Worm (Caenorhabditis elegans) whole organism, mixed stage, embryonic: ENCODE measurements around the gene prp-6.
"Not testable (repeated sequence)": the region's sequence is repeated elsewhere in the genome, so short reads cannot be mapped to it uniquely, and the experiment has no call there.

Experiments
- M03D4.4 ChIP-seq: sonication (generic microtip); optimal IDR thresholded peaks from 2 replicates; lab custom pipeline; 2017; ENCODE audit warnings: mild to moderate bottlenecking, missing genetic modification characterization, missing compliant biosample characterization
- bed-3 ChIP-seq: fragments of 200-800 bp; sonication (Bioruptor generic); optimal IDR thresholded peaks from 3 replicates; lab custom pipeline; 2018; ENCODE audit warnings: mild to moderate bottlenecking, missing genetic modification characterization, moderate library complexity, missing compliant biosample characterization
- blmp-1 ChIP-seq: fragments of 150-350 bp; optimal IDR thresholded peaks from 2 replicates; lab custom pipeline; 2014; ENCODE audit warnings: missing biosample characterization, missing genetic modification characterization
- ceh-39 ChIP-seq: fragments of 150-350 bp; optimal IDR thresholded peaks from 2 replicates; lab custom pipeline; 2014; ENCODE audit warnings: missing biosample characterization, missing genetic modification characterization
- ceh-43 ChIP-seq: fragments of 200-800 bp; sonication (Bioruptor generic); optimal IDR thresholded peaks from 2 replicates; lab custom pipeline; 2018; ENCODE audit warnings: mild to moderate bottlenecking, missing genetic modification characterization, moderate library complexity, missing compliant biosample characterization
- ceh-83 ChIP-seq: fragments of 200-800 bp; sonication (Bioruptor generic); optimal IDR thresholded peaks from 2 replicates; lab custom pipeline; 2018; ENCODE audit warnings: mild to moderate bottlenecking, missing genetic modification characterization, missing compliant biosample characterization
- ces-1 ChIP-seq: fragments of 150-350 bp; optimal IDR thresholded peaks from 2 replicates; lab custom pipeline; 2014; ENCODE audit warnings: missing biosample characterization, missing genetic modification reagents, missing genetic modification characterization
- cnd-1 ChIP-seq: fragments of 200-800 bp; sonication (Bioruptor generic); optimal IDR thresholded peaks from 2 replicates; lab custom pipeline; 2018; ENCODE audit warnings: mild to moderate bottlenecking, missing genetic modification characterization, missing compliant biosample characterization
- drap-1 ChIP-seq: fragments of 200-800 bp; sonication (Bioruptor generic); optimal IDR thresholded peaks from 3 replicates; lab custom pipeline; 2018; ENCODE audit warnings: mild to moderate bottlenecking, missing genetic modification characterization, missing compliant biosample characterization
- elt-1 ChIP-seq: sonication (generic microtip); optimal IDR thresholded peaks from 2 replicates; lab custom pipeline; 2017; ENCODE audit warnings: missing genetic modification characterization, mild to moderate bottlenecking, missing compliant biosample characterization, antibody characterized with exemption, moderate library complexity, borderline replicate concordance; ENCODE audit not compliant: insufficient read depth
- elt-3 ChIP-seq: fragments of 150-350 bp; optimal IDR thresholded peaks from 2 replicates; lab custom pipeline; 2014; ENCODE audit warnings: missing biosample characterization, missing genetic modification characterization
- flh-1 ChIP-seq: fragments of 200-800 bp; sonication (Bioruptor generic); optimal IDR thresholded peaks from 2 replicates; lab custom pipeline; 2018; ENCODE audit warnings: mild to moderate bottlenecking, missing genetic modification characterization, moderate library complexity, missing compliant biosample characterization
- ham-2 ChIP-seq: fragments of 200-800 bp; sonication (Bioruptor generic); optimal IDR thresholded peaks from 2 replicates; lab custom pipeline; 2018; ENCODE audit warnings: mild to moderate bottlenecking, missing genetic modification characterization, missing compliant biosample characterization
- hlh-1 ChIP-seq: fragments of 150-350 bp; optimal IDR thresholded peaks from 2 replicates; lab custom pipeline; 2014; ENCODE audit warnings: missing biosample characterization, missing genetic modification reagents, missing genetic modification characterization
- lin-13 ChIP-seq: fragments of 150-350 bp; optimal IDR thresholded peaks from 2 replicates; lab custom pipeline; 2014; ENCODE audit warnings: missing biosample characterization, missing genetic modification characterization
- lin-32 ChIP-seq: fragments of 200-800 bp; sonication (Bioruptor generic); optimal IDR thresholded peaks from 2 replicates; lab custom pipeline; 2018; ENCODE audit warnings: mild to moderate bottlenecking, missing genetic modification characterization, missing compliant biosample characterization
- lsy-2 ChIP-seq: fragments of 150-350 bp; optimal IDR thresholded peaks from 2 replicates; lab custom pipeline; 2014; ENCODE audit warnings: missing biosample characterization, missing genetic modification characterization
- mab-5 ChIP-seq: fragments of 150-350 bp; optimal IDR thresholded peaks from 2 replicates; lab custom pipeline; 2014; ENCODE audit warnings: missing biosample characterization, missing genetic modification characterization
- mep-1 ChIP-seq: fragments of 150-350 bp; optimal IDR thresholded peaks from 2 replicates; lab custom pipeline; 2017; ENCODE audit warnings: missing biosample characterization, missing genetic modification reagents, missing genetic modification characterization, inconsistent platforms
- mls-2 ChIP-seq: sonication (generic microtip); optimal IDR thresholded peaks from 2 replicates; lab custom pipeline; 2016; ENCODE audit warnings: mild to moderate bottlenecking, missing genetic modification characterization, moderate library complexity, missing compliant biosample characterization
- nhr-12 ChIP-seq: fragments of 150-350 bp; optimal IDR thresholded peaks from 2 replicates; lab custom pipeline; 2014; ENCODE audit warnings: missing biosample characterization, missing genetic modification characterization
- nhr-2 ChIP-seq: fragments of 150-350 bp; optimal IDR thresholded peaks from 2 replicates; lab custom pipeline; 2014; ENCODE audit warnings: missing biosample characterization, missing genetic modification characterization
- nhr-237 ChIP-seq: fragments of 150-350 bp; optimal IDR thresholded peaks from 2 replicates; lab custom pipeline; 2014; ENCODE audit warnings: missing biosample characterization, missing genetic modification characterization
- nhr-28 ChIP-seq: fragments of 150-350 bp; optimal IDR thresholded peaks from 2 replicates; lab custom pipeline; 2014; ENCODE audit warnings: missing biosample characterization, missing genetic modification characterization
- nhr-76 ChIP-seq: sonication (generic microtip); optimal IDR thresholded peaks from 2 replicates; lab custom pipeline; 2017; ENCODE audit warnings: missing biosample characterization, missing genetic modification characterization
- pha-4 ChIP-seq: fragments of 150-350 bp; optimal IDR thresholded peaks from 2 replicates; lab custom pipeline; 2018; ENCODE audit warnings: missing biosample characterization, missing genetic modification reagents, missing genetic modification characterization
- sem-2 ChIP-seq: fragments of 200-800 bp; sonication (Bioruptor generic); optimal IDR thresholded peaks from 2 replicates; lab custom pipeline; 2018; ENCODE audit warnings: mild to moderate bottlenecking, missing genetic modification characterization, missing compliant biosample characterization
- snpc-4 ChIP-seq: fragments of 150-350 bp; optimal IDR thresholded peaks from 2 replicates; lab custom pipeline; 2014; ENCODE audit warnings: missing biosample characterization, missing genetic modification characterization
- sptf-1 ChIP-seq: sonication (generic microtip); optimal IDR thresholded peaks from 2 replicates; lab custom pipeline; 2017; ENCODE audit warnings: mild to moderate bottlenecking, missing genetic modification characterization, moderate library complexity, missing compliant biosample characterization
- tbx-8 ChIP-seq: fragments of 200-800 bp; sonication (Bioruptor generic); optimal IDR thresholded peaks from 2 replicates; lab custom pipeline; 2018; ENCODE audit warnings: mild to moderate bottlenecking, missing genetic modification characterization, moderate library complexity, missing compliant biosample characterization
- unc-120 ChIP-seq: sonication (generic microtip); optimal IDR thresholded peaks from 2 replicates; lab custom pipeline; 2017; ENCODE audit warnings: missing genetic modification characterization, missing compliant biosample characterization; ENCODE audit not compliant: poor library complexity, severe bottlenecking
- unc-39 ChIP-seq: fragments of 150-350 bp; optimal IDR thresholded peaks from 2 replicates; lab custom pipeline; 2014; ENCODE audit warnings: missing biosample characterization, missing genetic modification characterization
- unc-62 ChIP-seq: fragments of 150-350 bp; optimal IDR thresholded peaks from 2 replicates; lab custom pipeline; 2014; ENCODE audit warnings: missing biosample characterization, missing genetic modification reagents, missing genetic modification characterization
- zip-8 ChIP-seq: fragments of 150-350 bp; optimal IDR thresholded peaks from 2 replicates; lab custom pipeline; 2014; ENCODE audit warnings: missing biosample characterization, missing genetic modification characterization
- ztf-11 ChIP-seq: fragments of 150-350 bp; optimal IDR thresholded peaks from 2 replicates; lab custom pipeline; 2014; ENCODE audit warnings: missing biosample characterization, missing genetic modification characterization

The prp-6 gene

DNA sequence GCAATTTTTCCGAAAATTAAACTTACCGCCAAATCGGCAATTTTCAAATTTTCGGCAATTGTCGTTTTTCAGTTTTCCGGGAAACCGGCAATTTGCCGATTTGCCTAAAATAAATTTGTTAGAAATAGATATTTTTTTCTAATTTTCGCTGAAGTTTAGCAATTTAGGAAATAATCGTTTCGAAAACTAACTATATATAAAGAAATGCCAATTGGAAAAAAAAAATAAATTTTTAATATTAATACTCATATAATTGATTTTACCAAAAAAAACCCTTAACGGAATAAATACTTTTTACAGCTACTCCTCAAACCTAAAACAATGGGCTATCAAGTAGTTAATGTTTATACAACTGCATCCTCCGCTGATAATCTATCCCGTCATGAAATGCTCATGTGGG, 21.0 kb downstream of the prp-6 start, which contains the start of gene ebp-1:
Gene ebp-1, plus strand, starts transcription at position 301 of the 400 bp plus-strand sequence.
- TF ChIP-seq nhr-237 (no peak), nhr-76 (no peak), snpc-4 (tag; lab: Kevin White, UChicago) (no peak), blmp-1 (tag; lab: Kevin White, UChicago) (no peak), bed-3 (GFP tag; lab: Kevin White, UChicago) (no peak), sptf-1 (no peak), lin-32 (no peak), flh-1 (GFP tag; lab: Kevin White, UChicago) (no peak), nhr-28 (tag; lab: Kevin White, UChicago) (no peak), ces-1 (GFP tag; lab: Kevin White, UChicago) (no peak), ceh-39 (tag; lab: Kevin White, UChicago) (no peak)

DNA sequence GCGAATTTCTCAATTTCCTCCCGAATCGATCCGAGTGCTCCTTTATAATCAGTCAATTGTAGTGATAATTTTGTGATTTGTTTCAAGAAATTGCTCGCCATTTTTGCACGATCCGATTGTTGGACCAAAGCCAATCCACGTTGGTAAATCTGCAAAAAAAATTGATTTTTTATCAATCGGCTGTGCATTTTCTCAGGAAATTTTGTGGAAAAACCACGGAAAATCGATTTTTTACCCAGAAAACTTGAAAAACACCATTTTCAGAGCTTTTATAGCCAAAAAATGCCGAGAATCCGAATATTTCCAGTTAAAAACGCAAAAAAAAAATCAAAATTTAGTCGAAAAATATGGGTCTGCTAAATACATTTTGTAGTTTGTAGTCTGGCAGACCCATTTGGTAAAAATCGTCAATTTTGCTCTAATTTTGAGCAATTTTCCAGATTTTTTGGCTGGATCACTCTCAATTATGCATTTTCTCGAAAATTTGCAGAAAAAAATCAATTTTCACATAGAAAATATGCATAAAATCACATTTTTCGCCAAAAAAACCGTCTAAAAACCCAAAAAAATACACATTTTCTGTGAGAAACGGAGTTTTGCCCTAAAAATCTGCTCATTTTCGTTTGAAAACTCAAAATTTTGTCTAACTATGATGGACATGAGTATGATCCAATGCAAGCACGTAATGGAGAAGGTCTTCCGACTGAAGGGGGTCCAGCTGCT, 33.2 kb downstream of the prp-6 start, which contains the start of the genes Y59A8B.25 and ebp-3:
Gene Y59A8B.25, minus strand, starts transcription at position 101 of the 723 bp plus-strand sequence.
Gene ebp-3, plus strand, starts transcription at position 673 of the 723 bp plus-strand sequence.
- not testable (repeated sequence) for TF ChIP-seq snpc-4 (tag; lab: Kevin White, UChicago); nhr-237; cnd-1 (tag; lab: Kevin White, UChicago)
- TF ChIP-seq, all 35 proteins: peak for 0; not testable (repeated sequence) for 35

DNA sequence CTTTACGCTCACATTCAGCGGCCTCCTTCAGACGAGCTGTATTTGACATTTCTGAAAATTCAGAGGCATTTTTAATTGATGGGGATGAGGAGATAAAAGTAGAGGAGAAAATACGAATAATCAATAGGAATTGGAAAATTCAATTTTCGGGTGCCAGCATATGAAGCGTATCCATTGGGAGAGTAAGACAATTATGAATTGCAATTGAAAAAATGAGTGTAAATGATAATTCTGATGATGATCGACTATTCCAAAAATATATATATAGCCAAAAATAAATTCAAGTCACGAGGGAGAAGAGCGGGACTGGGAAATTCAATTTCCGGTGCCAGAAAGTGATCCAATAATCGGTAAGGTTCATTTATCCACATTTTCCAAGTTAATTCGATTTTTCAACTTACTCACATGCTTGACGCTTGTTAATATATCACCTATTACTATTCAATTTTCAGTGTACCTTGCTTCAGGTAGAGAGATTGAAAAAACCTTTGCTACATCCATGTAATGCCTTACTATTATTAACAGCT, 44.0 kb downstream of the prp-6 start, which contains the start of gene Y59A8B.8:
Gene Y59A8B.8, minus strand, starts transcription at position 51 of the 527 bp plus-strand sequence.
- TF ChIP-seq nhr-237 (no peak), ces-1 (GFP tag; lab: Kevin White, UChicago) (peak; percentile 63)
- TF ChIP-seq, all 35 proteins: peak for 1

DNA sequence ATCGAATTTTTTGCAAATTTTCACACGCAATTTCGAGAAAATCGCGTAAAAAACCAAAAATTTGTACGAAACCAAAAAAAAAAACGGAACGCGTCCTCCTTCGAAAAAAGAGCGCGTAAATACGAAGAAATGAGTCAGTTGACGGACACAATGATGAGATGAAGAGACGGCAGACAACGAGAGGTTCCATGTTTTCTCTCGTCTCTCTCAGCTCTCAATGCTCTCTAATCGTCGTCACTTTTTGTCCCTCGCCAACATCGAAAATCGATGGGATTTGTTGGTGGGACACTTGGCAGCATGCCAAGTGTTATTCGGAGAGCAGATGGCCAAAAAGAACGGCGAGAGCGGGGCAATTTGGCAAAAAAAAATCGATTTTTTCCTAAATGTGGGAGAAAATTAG, 56.9 kb downstream of the prp-6 start:
- TF ChIP-seq ceh-83 (GFP tag; lab: Kevin White, UChicago) (no peak), nhr-28 (tag; lab: Kevin White, UChicago) (no peak), nhr-76 (no peak), ham-2 (GFP tag; lab: Kevin White, UChicago) (no peak), elt-1 (no peak), pha-4 (tag; lab: Kevin White, UChicago) (peak; percentile 18), lin-32 (peak; percentile 18), unc-62 (GFP tag; lab: Kevin White, UChicago) (peak; percentile 78), cnd-1 (tag; lab: Kevin White, UChicago) (peak; percentile 83), hlh-1 (tag; lab: Kevin White, UChicago) (peak; percentile 86), sem-2 (GFP tag; lab: Kevin White, UChicago) (no peak), ceh-43 (GFP tag; lab: Kevin White, UChicago) (no peak), bed-3 (GFP tag; lab: Kevin White, UChicago) (no peak), drap-1 (peak; percentile 40), nhr-12 (tag; lab: Kevin White, UChicago) (peak; percentile 59), M03D4.4 (no peak), mls-2 (tag; lab: Kevin White, UChicago) (no peak), mep-1 (peak; percentile 58), unc-39 (no peak), lin-13 (tag; lab: Kevin White, UChicago) (peak; percentile 31), flh-1 (GFP tag; lab: Kevin White, UChicago) (no peak), lsy-2 (peak; percentile 7), zip-8 (tag; lab: Kevin White, UChicago) (no peak), blmp-1 (tag; lab: Kevin White, UChicago) (no peak), ces-1 (GFP tag; lab: Kevin White, UChicago) (peak; percentile 86), mab-5 (tag; lab: Kevin White, UChicago) (peak; percentile 47), nhr-237 (no peak), sptf-1 (no peak), ceh-39 (tag; lab: Kevin White, UChicago) (peak; percentile 91), ztf-11 (tag; lab: Kevin White, UChicago) (no peak), unc-120 (tag; lab: Kevin White, UChicago) (no peak), snpc-4 (tag; lab: Kevin White, UChicago) (no peak), elt-3 (tag; lab: Kevin White, UChicago) (no peak), tbx-8 (GFP tag; lab: Kevin White, UChicago) (no peak), nhr-2 (tag; lab: Kevin White, UChicago) (no peak)
